Fruit fly (Drosophila melanogaster): Measurements from ENCODE around the gene CG7886.

dm6 chr3R:14656760-14657604 is 14.6 kb upstream of the CG7886 start, which contains the start of gene CG3505:
- no peak for TF ChIP-seq tin (GFP tag; optimal IDR thresholded peaks at IDR 0.05)
- peak; percentile 30 for TF ChIP-seq CG6813 (GFP tag; optimal IDR thresholded peaks at IDR 0.05)
- TF ChIP-seq h (optimal IDR thresholded peaks at IDR 0.05), result no peak
- TF ChIP-seq Mes4 (GFP tag; optimal IDR thresholded peaks at IDR 0.05), result no peak
- TF ChIP-seq unc-4 (GFP tag; IDR thresholded peaks at IDR 0.05; ENCODE audit: partially characterized antibody), result 0 out of 2 replicates have a peak, but pooled peaks have one; percentile 33
- peak; percentile 50 for TF ChIP-seq Hmr (GFP tag; optimal IDR thresholded peaks at IDR 0.05)
- TF ChIP-seq CG31224 (GFP tag; IDR thresholded peaks at IDR 0.05), result no peak
- 0 out of 2 replicates have a peak, but pooled peaks have one; percentile 19 for TF ChIP-seq MBD-R2 (GFP tag; IDR thresholded peaks at IDR 0.05)

Measured in whole organism, embryonic.